Fruit fly (Drosophila melanogaster) whole organism, prepupa: ENCODE results near the gene CG10845.
A peak's percentile ranks its signal among the peaks of the same experiment; 100 is the strongest.

ENCODE experiments used
- CG10669 ChIP-seq: fragments of 200-800 bp; sonication (Bioruptor generic); optimal IDR thresholded peaks from 3 replicates; lab custom pipeline; 2018; ENCODE audit warnings: missing biosample characterization, mild to moderate bottlenecking, missing genetic modification characterization, moderate library complexity
- CG11294 ChIP-seq: fragments of 200-800 bp; sonication (Bioruptor generic); IDR thresholded peaks from 2 replicates; pipeline ENCODE4 v1.3.6; 2022; ENCODE audit warnings: missing biosample characterization, missing genetic modification characterization
- CG11762 ChIP-seq: fragments of 200-800 bp; sonication (Bioruptor generic); optimal IDR thresholded peaks from 3 replicates; lab custom pipeline; 2016; ENCODE audit warnings: missing biosample characterization, missing genetic modification characterization; ENCODE audit not compliant: insufficient read depth
- CG11902 ChIP-seq: fragments of 200-800 bp; sonication (Bioruptor generic); optimal IDR thresholded peaks from 3 replicates; lab custom pipeline; 2016; ENCODE audit warnings: missing biosample characterization, missing genetic modification characterization
- CG15336 ChIP-seq: fragments of 200-800 bp; sonication (Bioruptor generic); IDR thresholded peaks from 2 replicates; pipeline ENCODE4 v1.3.6; 2022; ENCODE audit warnings: missing biosample characterization, missing genetic modification characterization
- CG1621 ChIP-seq: fragments of 200-800 bp; sonication (Bioruptor generic); optimal IDR thresholded peaks from 3 replicates; lab custom pipeline; 2018; ENCODE audit warnings: missing biosample characterization, mild to moderate bottlenecking, missing genetic modification characterization
- CG31627 ChIP-seq: fragments of 200-800 bp; sonication (Bioruptor generic); optimal IDR thresholded peaks from 3 replicates; lab custom pipeline; 2016; ENCODE audit warnings: missing biosample characterization, missing genetic modification characterization
- CG34406 ChIP-seq: fragments of 200-800 bp; sonication (Bioruptor generic); optimal IDR thresholded peaks from 3 replicates; lab custom pipeline; 2016; ENCODE audit warnings: missing biosample characterization, missing genetic modification characterization
- CG3919 ChIP-seq: fragments of 200-800 bp; sonication (Bioruptor generic); optimal IDR thresholded peaks from 3 replicates; lab custom pipeline; 2016; ENCODE audit warnings: missing biosample characterization, missing genetic modification characterization
- CG6163 ChIP-seq: fragments of 200-800 bp; sonication (Bioruptor generic); IDR thresholded peaks from 3 replicates; pipeline ENCODE4 v1.3.6; 2022; ENCODE audit warnings: missing biosample characterization, missing genetic modification characterization
- CG6276 ChIP-seq: fragments of 200-800 bp; sonication (Bioruptor generic); optimal IDR thresholded peaks from 2 replicates; lab custom pipeline; 2017; ENCODE audit warnings: missing biosample characterization, mild to moderate bottlenecking, missing genetic modification characterization
- CG6792 ChIP-seq: fragments of 200-800 bp; sonication (Bioruptor generic); optimal IDR thresholded peaks from 3 replicates; lab custom pipeline; 2016; ENCODE audit warnings: missing biosample characterization, missing genetic modification characterization
- CG6808 ChIP-seq: fragments of 200-800 bp; sonication (Bioruptor generic); optimal IDR thresholded peaks from 3 replicates; lab custom pipeline; 2017; ENCODE audit warnings: missing biosample characterization, missing genetic modification characterization, mild to moderate bottlenecking, moderate library complexity, missing genetic modification reagents
- CG6854 ChIP-seq: fragments of 200-800 bp; sonication (Bioruptor generic); optimal IDR thresholded peaks from 2 replicates; lab custom pipeline; 2017; ENCODE audit warnings: missing biosample characterization, mild to moderate bottlenecking, missing genetic modification characterization
- CG8119 ChIP-seq: fragments of 200-800 bp; sonication (Bioruptor generic); IDR thresholded peaks from 3 replicates; pipeline ENCODE4 v1.3.6; 2022; ENCODE audit warnings: missing biosample characterization, missing genetic modification characterization
- CG8632 ChIP-seq: fragments of 200-800 bp; sonication (Bioruptor generic); optimal IDR thresholded peaks from 3 replicates; lab custom pipeline; 2016; ENCODE audit warnings: missing biosample characterization, missing genetic modification characterization
- CG9139 ChIP-seq: fragments of 200-800 bp; sonication (Bioruptor generic); optimal IDR thresholded peaks from 3 replicates; lab custom pipeline; 2017; ENCODE audit warnings: missing biosample characterization, mild to moderate bottlenecking, missing genetic modification characterization
- Eip75B ChIP-seq: fragments of 200-800 bp; sonication (Bioruptor generic); optimal IDR thresholded peaks from 3 replicates; lab custom pipeline; 2016; ENCODE audit warnings: missing biosample characterization, missing genetic modification characterization
- Eip78C ChIP-seq: fragments of 200-800 bp; sonication (Bioruptor generic); peaks from one replicate; lab custom pipeline; 2016; ENCODE audit warnings: missing biosample characterization, missing genetic modification characterization
- Eip93F ChIP-seq: fragments of 200-800 bp; sonication (Bioruptor generic); optimal IDR thresholded peaks from 2 replicates; lab custom pipeline; 2016; ENCODE audit warnings: missing biosample characterization, mild to moderate bottlenecking, missing genetic modification characterization
- Ets96B ChIP-seq: fragments of 200-800 bp; optimal IDR thresholded peaks from 2 replicates; lab custom pipeline; 2019; ENCODE audit warnings: missing biosample characterization, mild to moderate bottlenecking, missing genetic modification characterization, moderate library complexity
- Hr39 ChIP-seq: fragments of 200-800 bp; sonication (Bioruptor generic); optimal IDR thresholded peaks from 2 replicates; lab custom pipeline; 2016; ENCODE audit warnings: missing biosample characterization, missing genetic modification characterization
- Lpt ChIP-seq: fragments of 200-800 bp; sonication (Bioruptor generic); optimal IDR thresholded peaks from 3 replicates; lab custom pipeline; 2016; ENCODE audit warnings: missing biosample characterization, missing genetic modification characterization
- OdsH ChIP-seq: fragments of 200-800 bp; sonication (Bioruptor generic); optimal IDR thresholded peaks from 3 replicates; lab custom pipeline; 2016; ENCODE audit warnings: missing biosample characterization, missing genetic modification characterization
- Sox102F ChIP-seq: fragments of 200-800 bp; sonication (Bioruptor generic); optimal IDR thresholded peaks from 2 replicates; lab custom pipeline; 2016; ENCODE audit warnings: missing biosample characterization, mild to moderate bottlenecking, missing genetic modification characterization
- Sox14 ChIP-seq: fragments of 200-800 bp; sonication (Bioruptor generic); optimal IDR thresholded peaks from 3 replicates; lab custom pipeline; 2016; ENCODE audit warnings: missing biosample characterization, missing genetic modification characterization
- Sox15 ChIP-seq: fragments of 200-800 bp; sonication (Bioruptor generic); optimal IDR thresholded peaks from 3 replicates; lab custom pipeline; 2016; ENCODE audit warnings: missing biosample characterization, missing genetic modification characterization
- achi ChIP-seq: fragments of 200-800 bp; sonication (Bioruptor generic); optimal IDR thresholded peaks from 3 replicates; lab custom pipeline; 2016; ENCODE audit warnings: missing biosample characterization, missing genetic modification characterization
- acj6 ChIP-seq: fragments of 200-800 bp; sonication (Bioruptor generic); optimal IDR thresholded peaks from 3 replicates; lab custom pipeline; 2016; ENCODE audit warnings: missing biosample characterization, missing genetic modification characterization
- dac ChIP-seq: fragments of 200-800 bp; sonication (Bioruptor generic); optimal IDR thresholded peaks from 2 replicates; lab custom pipeline; 2017; ENCODE audit warnings: missing biosample characterization, mild to moderate bottlenecking, missing genetic modification characterization
- dsx ChIP-seq: fragments of 200-800 bp; optimal IDR thresholded peaks from 3 replicates; lab custom pipeline; 2019; ENCODE audit warnings: missing biosample characterization, mild to moderate bottlenecking, missing genetic modification characterization, moderate library complexity; ENCODE audit not compliant: poor library complexity, severe bottlenecking
- eg ChIP-seq: fragments of 200-800 bp; sonication (Bioruptor generic); IDR thresholded peaks from 3 replicates; pipeline ENCODE4 v1.3.6; 2022; ENCODE audit warnings: missing biosample characterization, missing genetic modification characterization
- esn ChIP-seq: fragments of 200-800 bp; sonication (Bioruptor generic); optimal IDR thresholded peaks from 2 replicates; lab custom pipeline; 2016; ENCODE audit warnings: missing biosample characterization, mild to moderate bottlenecking, missing genetic modification characterization, moderate library complexity
- fd59A ChIP-seq: fragments of 200-800 bp; sonication (Bioruptor generic); optimal IDR thresholded peaks from 2 replicates; lab custom pipeline; 2017; ENCODE audit warnings: missing biosample characterization, mild to moderate bottlenecking, missing genetic modification characterization, missing genetic modification reagents
- fd85E ChIP-seq: fragments of 200-800 bp; sonication (Bioruptor generic); optimal IDR thresholded peaks from 3 replicates; lab custom pipeline; 2016; ENCODE audit warnings: missing biosample characterization, missing genetic modification characterization
- net ChIP-seq: fragments of 200-800 bp; sonication (Bioruptor generic); optimal IDR thresholded peaks from 3 replicates; lab custom pipeline; 2016; ENCODE audit warnings: missing biosample characterization, missing genetic modification characterization
- pdm3 ChIP-seq: fragments of 200-800 bp; sonication (Bioruptor generic); optimal IDR thresholded peaks from 3 replicates; lab custom pipeline; 2016; ENCODE audit warnings: missing biosample characterization, missing genetic modification characterization
- ss ChIP-seq, 2 experiments: fragments of 200-800 bp; sonication (Bioruptor generic); optimal IDR thresholded peaks; 2 replicates in 1 of 2; 3 replicates in 1 of 2; lab custom pipeline; 2017 to 2018; ENCODE audit warnings: mild to moderate bottlenecking in 2 of 2, missing biosample characterization in 2 of 2, missing genetic modification characterization in 2 of 2, moderate library complexity in 1 of 2
- svp ChIP-seq: fragments of 200-800 bp; sonication (Bioruptor generic); peaks from one replicate; lab custom pipeline; 2016; ENCODE audit warnings: missing biosample characterization, missing genetic modification characterization
- topi ChIP-seq: fragments of 200-800 bp; sonication (Bioruptor generic); optimal IDR thresholded peaks from 3 replicates; lab custom pipeline; 2016; ENCODE audit warnings: missing biosample characterization, missing genetic modification characterization
- vri ChIP-seq: fragments of 200-800 bp; sonication (Bioruptor generic); optimal IDR thresholded peaks from 3 replicates; lab custom pipeline; 2016; ENCODE audit warnings: missing biosample characterization, mild to moderate bottlenecking, missing genetic modification characterization

CG10845 gene

DNA sequence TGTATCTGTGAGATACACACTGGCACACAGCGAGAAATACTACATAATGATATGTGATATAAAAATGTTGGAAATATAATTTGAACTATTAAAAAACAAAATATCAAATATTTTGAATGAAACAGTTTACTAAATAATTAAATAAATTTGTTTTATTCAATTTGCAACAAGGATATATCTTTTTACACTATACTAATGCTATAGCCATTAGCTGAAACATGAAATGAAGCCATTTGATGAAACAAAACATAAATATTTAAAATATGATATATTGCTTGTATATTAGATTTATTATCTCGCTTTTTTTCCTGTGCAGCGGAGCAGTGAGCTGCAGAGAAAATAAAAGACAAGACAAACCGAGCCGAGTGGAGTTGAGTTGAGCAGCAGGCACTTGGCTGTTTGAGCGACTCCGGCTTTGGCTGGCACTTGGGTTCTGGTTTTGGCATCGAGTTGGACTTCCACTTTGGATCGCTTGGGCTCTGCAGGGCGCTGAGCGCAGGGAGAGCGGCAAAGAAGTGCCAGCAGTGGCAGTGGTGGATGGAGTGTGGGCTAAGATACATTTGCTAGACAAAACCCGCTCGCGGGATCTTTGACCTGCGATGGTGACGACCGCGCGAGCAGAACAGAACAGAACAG is 7.5 kb upstream of the CG10845 start (continued):
- TF ChIP-seq CG9139 (GFP tag; lab: Kevin White, UChicago) (peak; percentile 74), CG6792 (peak; percentile 80), CG31627 (GFP tag; lab: Kevin White, UChicago) (peak; percentile 33), achi (peak; percentile 90), CG34406 (GFP tag; lab: Kevin White, UChicago) (peak; percentile 82), Hr39 (GFP tag; lab: Kevin White, UChicago) (peak; percentile 22), Eip93F (GFP tag; lab: Kevin White, UChicago) (no peak), Sox102F (GFP tag; lab: Kevin White, UChicago) (peak; percentile 63), CG1621 (tag; lab: Kevin White, UChicago) (peak; percentile 45), acj6 (GFP tag; lab: Kevin White, UChicago) (peak; percentile 81), svp (GFP tag; lab: Kevin White, UChicago) (peak; percentile 87), fd85E (GFP tag; lab: Kevin White, UChicago) (peak; percentile 27), vri (GFP tag; lab: Kevin White, UChicago) (peak; percentile 42), dac (GFP tag; lab: Kevin White, UChicago) (peak; percentile 62), CG10669 (GFP tag; lab: Kevin White, UChicago) (peak; percentile 81)

dm6 chr3R:24894419-24895206 is 6.3 kb upstream of the CG10845 start, which contains the start of the genes CG31121 and CG11069:
TSS of gene CG31121 (minus strand) at chr3R:24894605.
TSS of gene CG11069 (plus strand) at chr3R:24894742.
- no peak for TF ChIP-seq pdm3 (GFP tag; lab: Kevin White, UChicago)
- no peak for TF ChIP-seq OdsH (GFP tag; lab: Kevin White, UChicago)
- TF ChIP-seq CG6163 (GFP tag; lab: Robert Waterston, UW), result peak; percentile 28; the same call in 1 of the 3 replicates
- peak in 1 of 2 experiments; percentile 3 for TF ChIP-seq ss (GFP tag; optimal IDR thresholded peaks at IDR 0.05; lab: Kevin White, UChicago)
- TF ChIP-seq CG8119 (GFP tag; lab: Robert Waterston, UW), result peak; percentile 29; the same call in 2 of the 3 replicates
- TF ChIP-seq net, result peak; percentile 9
- TF ChIP-seq eg (GFP tag; lab: Robert Waterston, UW), result peak; percentile 59; the same call in 1 of the 3 replicates
- TF ChIP-seq CG3919 (GFP tag; lab: Kevin White, UChicago), result peak; percentile 6
- no peak for TF ChIP-seq Lpt (GFP tag; lab: Kevin White, UChicago)
- peak; percentile 68 for TF ChIP-seq Eip78C
- peak; percentile 10 for TF ChIP-seq topi (GFP tag; lab: Kevin White, UChicago)
- TF ChIP-seq dsx, result peak; percentile 9
- TF ChIP-seq CG1621 (tag; lab: Kevin White, UChicago), result peak; percentile 1
- peak; percentile 3 for TF ChIP-seq CG11762 (GFP tag; lab: Kevin White, UChicago)
- TF ChIP-seq Eip93F (GFP tag; lab: Kevin White, UChicago), result no peak
- TF ChIP-seq, all 60 proteins: peak for 11

dm6 chr3R:24905959-24906634 is 5.2 kb downstream of the CG10845 start, which contains the start of gene CG13643:
TSS of gene CG13643 (minus strand) at chr3R:24906004.
- no peak for TF ChIP-seq Sox15 (GFP tag; lab: Kevin White, UChicago)
- TF ChIP-seq CG15336 (GFP tag; lab: Robert Waterston, UW), result peak; percentile 82
- TF ChIP-seq Sox14, result no peak
- TF ChIP-seq CG6854 (GFP tag; lab: Kevin White, UChicago), result no peak
- TF ChIP-seq CG6276 (GFP tag; lab: Kevin White, UChicago), result peak; percentile 75
- peak; percentile 64 for TF ChIP-seq net
- peak; percentile 35 to 56 for TF ChIP-seq ss (GFP tag; optimal IDR thresholded peaks at IDR 0.05; lab: Kevin White, UChicago)
- TF ChIP-seq CG11294, result no peak
- no peak for TF ChIP-seq Hr39 (GFP tag; lab: Kevin White, UChicago)
- peak; percentile 41 for TF ChIP-seq CG6808
- TF ChIP-seq fd59A (GFP tag; lab: Kevin White, UChicago), result no peak
- peak; percentile 69 for TF ChIP-seq CG11762 (GFP tag; lab: Kevin White, UChicago)
- no peak for TF ChIP-seq vri (GFP tag; lab: Kevin White, UChicago)
- TF ChIP-seq CG8632 (GFP tag; lab: Kevin White, UChicago), result peak; percentile 66
- TF ChIP-seq esn (GFP tag; lab: Kevin White, UChicago), result no peak
- peak; percentile 18 for TF ChIP-seq dac (GFP tag; lab: Kevin White, UChicago)
- TF ChIP-seq CG34406 (GFP tag; lab: Kevin White, UChicago), result peak; percentile 62
- TF ChIP-seq Eip93F (GFP tag; lab: Kevin White, UChicago), result no peak
- TF ChIP-seq Ets96B (tag; lab: Kevin White, UChicago), result no peak
- no peak for TF ChIP-seq CG11902 (GFP tag; lab: Kevin White, UChicago)
- no peak for TF ChIP-seq Eip75B (GFP tag; lab: Kevin White, UChicago)
- TF ChIP-seq eg (GFP tag; lab: Robert Waterston, UW), result peak; percentile 31; the same call in 1 of the 3 replicates
- TF ChIP-seq CG6163 (GFP tag; lab: Robert Waterston, UW), result 0 out of 3 replicates have a peak, but pooled peaks have one; percentile 6
- TF ChIP-seq Lpt (GFP tag; lab: Kevin White, UChicago), result peak; percentile 36
- TF ChIP-seq svp (GFP tag; lab: Kevin White, UChicago), result peak; percentile 70
